Worm (Caenorhabditis elegans) whole organism, mixed stage, embryonic: ENCODE data around the gene slc-25A18.2.

Experiments
- ham-2 ChIP-seq: fragments of 200-800 bp; sonication (Bioruptor generic); optimal IDR thresholded peaks from 2 replicates; lab custom pipeline; 2018; ENCODE audit warnings: mild to moderate bottlenecking, missing genetic modification characterization, missing compliant biosample characterization
- nhr-28 ChIP-seq: fragments of 150-350 bp; optimal IDR thresholded peaks from 2 replicates; lab custom pipeline; 2014; ENCODE audit warnings: missing biosample characterization, missing genetic modification characterization
- nhr-76 ChIP-seq: sonication (generic microtip); optimal IDR thresholded peaks from 2 replicates; lab custom pipeline; 2017; ENCODE audit warnings: missing biosample characterization, missing genetic modification characterization
- snpc-4 ChIP-seq: fragments of 150-350 bp; optimal IDR thresholded peaks from 2 replicates; lab custom pipeline; 2014; ENCODE audit warnings: missing biosample characterization, missing genetic modification characterization
- unc-120 ChIP-seq: sonication (generic microtip); optimal IDR thresholded peaks from 2 replicates; lab custom pipeline; 2017; ENCODE audit warnings: missing genetic modification characterization, missing compliant biosample characterization; ENCODE audit not compliant: poor library complexity, severe bottlenecking
- unc-39 ChIP-seq: fragments of 150-350 bp; optimal IDR thresholded peaks from 2 replicates; lab custom pipeline; 2014; ENCODE audit warnings: missing biosample characterization, missing genetic modification characterization
- unc-62 ChIP-seq: fragments of 150-350 bp; optimal IDR thresholded peaks from 2 replicates; lab custom pipeline; 2014; ENCODE audit warnings: missing biosample characterization, missing genetic modification reagents, missing genetic modification characterization

DNA sequence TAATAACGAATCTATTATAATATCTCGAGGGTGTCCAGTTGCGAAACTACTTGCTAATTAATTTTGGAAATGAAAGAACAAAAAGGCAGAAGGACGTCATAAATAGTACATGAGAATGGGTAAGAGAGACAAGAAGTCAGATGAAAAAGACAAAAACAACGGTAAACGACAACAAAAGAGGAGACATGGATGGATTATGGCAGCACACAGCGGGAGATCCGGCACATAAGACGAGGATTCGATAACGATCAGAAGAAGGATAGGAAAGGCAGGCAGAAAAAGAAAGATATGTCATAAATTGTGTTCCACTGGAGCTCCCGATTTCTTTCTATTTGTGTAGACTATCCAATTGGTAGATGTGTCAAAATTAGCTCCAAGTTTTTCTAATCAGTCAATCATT is 46.8 kb downstream of the slc-25A18.2 start:
- TF ChIP-seq nhr-76 (tag; lab: Kevin White, UChicago) (no peak), nhr-28 (tag; lab: Kevin White, UChicago) (no peak), snpc-4 (tag; lab: Kevin White, UChicago) (no peak), unc-62 (GFP tag; lab: Kevin White, UChicago) (no peak), unc-39 (tag; lab: Kevin White, UChicago) (no peak), ham-2 (GFP tag; lab: Kevin White, UChicago) (no peak), unc-120 (tag; lab: Kevin White, UChicago) (no peak)
